Worm (Caenorhabditis elegans) whole organism, young adult: ENCODE data around the gene cogc-2.

ENCODE experiments used
- athp-1 ChIP-seq: sonication (generic microtip); optimal IDR thresholded peaks from 2 replicates; lab custom pipeline; 2017; ENCODE audit warnings: mild to moderate bottlenecking, missing genetic modification characterization, missing compliant biosample characterization
- bed-2 ChIP-seq: fragments of 200-800 bp; sonication (Bioruptor generic); IDR thresholded peaks from 2 replicates; pipeline ENCODE4 v1.3.6; 2022; ENCODE audit warnings: missing genetic modification reagents, missing genetic modification characterization, missing compliant biosample characterization
- cebp-2 ChIP-seq: fragments of 200-800 bp; sonication (Bioruptor generic); IDR thresholded peaks from 2 replicates; pipeline ENCODE4 v1.3.6; 2022; ENCODE audit warnings: missing genetic modification characterization, missing compliant biosample characterization
- egl-44 ChIP-seq: fragments of 200-800 bp; sonication (Bioruptor generic); IDR thresholded peaks from 2 replicates; pipeline ENCODE4 v1.3.6; 2022; ENCODE audit warnings: missing genetic modification reagents, missing genetic modification characterization, missing compliant biosample characterization
- nfyb-1 ChIP-seq: fragments of 200-800 bp; sonication (Bioruptor generic); IDR thresholded peaks from 2 replicates; pipeline ENCODE4 v1.3.6; 2022; ENCODE audit warnings: missing genetic modification reagents, missing genetic modification characterization, missing compliant biosample characterization
- pha-4 ChIP-seq: fragments of 150-350 bp; sonication (generic microtip); optimal IDR thresholded peaks from 2 replicates; lab custom pipeline; 2014; ENCODE audit warnings: missing biosample characterization, missing genetic modification reagents, missing genetic modification characterization
- sea-2 ChIP-seq: fragments of 200-800 bp; sonication (Bioruptor generic); IDR thresholded peaks from 2 replicates; pipeline ENCODE4 v1.3.6; 2022; ENCODE audit warnings: missing genetic modification characterization, missing compliant biosample characterization
- xnd-1 ChIP-seq: sonication (generic microtip); optimal IDR thresholded peaks from 2 replicates; lab custom pipeline; 2016; ENCODE audit warnings: missing genotype, missing genetic modification reagents, missing genetic modification characterization, missing compliant biosample characterization
- ztf-18 ChIP-seq: sonication (generic microtip); optimal IDR thresholded peaks from 2 replicates; lab custom pipeline; 2016; ENCODE audit warnings: missing genotype, mild to moderate bottlenecking, missing genetic modification characterization, missing compliant biosample characterization

DNA sequence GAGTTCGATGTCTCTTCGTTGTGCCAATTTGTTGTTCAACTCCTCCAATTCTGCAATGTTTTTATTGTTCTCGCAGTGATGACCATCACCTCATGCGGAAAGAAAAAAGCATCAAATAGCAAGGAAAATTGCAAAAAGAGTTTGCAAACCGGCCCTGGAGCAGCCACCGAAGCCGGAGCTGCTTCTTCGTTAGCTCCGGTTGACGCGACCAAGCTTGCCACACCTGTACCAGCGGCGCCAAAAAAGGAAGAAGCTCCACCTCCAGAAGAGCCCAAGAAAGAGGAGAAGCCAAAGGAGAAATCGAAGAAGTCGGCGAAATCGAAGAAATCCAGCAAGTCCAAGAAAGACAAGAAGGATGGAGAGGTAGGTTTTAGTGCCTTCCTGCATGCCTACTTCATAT lies 29.2 kb downstream of the cogc-2 start:
- TF ChIP-seq xnd-1 (tag; lab: Kevin White, UChicago) (no peak), bed-2 (GFP tag; lab: Robert Waterston, UW) (no peak), egl-44 (GFP tag; lab: Robert Waterston, UW) (no peak), cebp-2 (GFP tag; lab: Robert Waterston, UW) (no peak), ztf-18 (tag; lab: Kevin White, UChicago) (no peak), athp-1 (tag; lab: Kevin White, UChicago) (no peak), nfyb-1 (GFP tag; lab: Robert Waterston, UW) (no peak), sea-2 (GFP tag; lab: Robert Waterston, UW) (no peak), pha-4 (no peak)
